Fruit fly (Drosophila melanogaster) whole organism, prepupa: Measurements from ENCODE around the gene mRpL48.

Experiments used
- Blimp-1 ChIP-seq: fragments of 200-800 bp; sonication (Bioruptor generic); optimal IDR thresholded peaks from 3 replicates; lab custom pipeline; 2017; ENCODE audit warnings: missing biosample characterization, missing genetic modification characterization, mild to moderate bottlenecking, moderate library complexity, missing genetic modification reagents
- CG10669 ChIP-seq: fragments of 200-800 bp; sonication (Bioruptor generic); optimal IDR thresholded peaks from 3 replicates; lab custom pipeline; 2018; ENCODE audit warnings: missing biosample characterization, mild to moderate bottlenecking, missing genetic modification characterization, moderate library complexity
- CG11294 ChIP-seq: fragments of 200-800 bp; sonication (Bioruptor generic); IDR thresholded peaks from 2 replicates; pipeline ENCODE4 v1.3.6; 2022; ENCODE audit warnings: missing biosample characterization, missing genetic modification characterization
- CG11762 ChIP-seq: fragments of 200-800 bp; sonication (Bioruptor generic); optimal IDR thresholded peaks from 3 replicates; lab custom pipeline; 2016; ENCODE audit warnings: missing biosample characterization, missing genetic modification characterization; ENCODE audit not compliant: insufficient read depth
- CG15336 ChIP-seq: fragments of 200-800 bp; sonication (Bioruptor generic); IDR thresholded peaks from 2 replicates; pipeline ENCODE4 v1.3.6; 2022; ENCODE audit warnings: missing biosample characterization, missing genetic modification characterization
- CG1621 ChIP-seq: fragments of 200-800 bp; sonication (Bioruptor generic); optimal IDR thresholded peaks from 3 replicates; lab custom pipeline; 2018; ENCODE audit warnings: missing biosample characterization, mild to moderate bottlenecking, missing genetic modification characterization
- CG3032 ChIP-seq: fragments of 200-800 bp; optimal IDR thresholded peaks from 2 replicates; lab custom pipeline; 2019; ENCODE audit warnings: missing biosample characterization, mild to moderate bottlenecking, missing genetic modification characterization, moderate library complexity
- CG31627 ChIP-seq: fragments of 200-800 bp; sonication (Bioruptor generic); optimal IDR thresholded peaks from 3 replicates; lab custom pipeline; 2016; ENCODE audit warnings: missing biosample characterization, missing genetic modification characterization
- CG32006 ChIP-seq: fragments of 200-800 bp; sonication (Bioruptor generic); optimal IDR thresholded peaks from 3 replicates; lab custom pipeline; 2017; ENCODE audit warnings: missing biosample characterization, mild to moderate bottlenecking, missing genetic modification characterization
- CG3919 ChIP-seq: fragments of 200-800 bp; sonication (Bioruptor generic); optimal IDR thresholded peaks from 3 replicates; lab custom pipeline; 2016; ENCODE audit warnings: missing biosample characterization, missing genetic modification characterization
- CG4318 ChIP-seq: fragments of 200-800 bp; sonication (Bioruptor generic); optimal IDR thresholded peaks from 3 replicates; lab custom pipeline; 2017; ENCODE audit warnings: missing biosample characterization, mild to moderate bottlenecking, missing genetic modification characterization
- CG6163 ChIP-seq: fragments of 200-800 bp; sonication (Bioruptor generic); IDR thresholded peaks from 3 replicates; pipeline ENCODE4 v1.3.6; 2022; ENCODE audit warnings: missing biosample characterization, missing genetic modification characterization
- CG6276 ChIP-seq: fragments of 200-800 bp; sonication (Bioruptor generic); optimal IDR thresholded peaks from 2 replicates; lab custom pipeline; 2017; ENCODE audit warnings: missing biosample characterization, mild to moderate bottlenecking, missing genetic modification characterization
- CG6792 ChIP-seq: fragments of 200-800 bp; sonication (Bioruptor generic); optimal IDR thresholded peaks from 3 replicates; lab custom pipeline; 2016; ENCODE audit warnings: missing biosample characterization, missing genetic modification characterization
- CG6854 ChIP-seq: fragments of 200-800 bp; sonication (Bioruptor generic); optimal IDR thresholded peaks from 2 replicates; lab custom pipeline; 2017; ENCODE audit warnings: missing biosample characterization, mild to moderate bottlenecking, missing genetic modification characterization
- CG7368 ChIP-seq: fragments of 200-800 bp; sonication (Bioruptor generic); optimal IDR thresholded peaks from 3 replicates; lab custom pipeline; 2016; ENCODE audit warnings: missing biosample characterization, missing genetic modification characterization
- CG8119 ChIP-seq: fragments of 200-800 bp; sonication (Bioruptor generic); IDR thresholded peaks from 3 replicates; pipeline ENCODE4 v1.3.6; 2022; ENCODE audit warnings: missing biosample characterization, missing genetic modification characterization
- CG9139 ChIP-seq: fragments of 200-800 bp; sonication (Bioruptor generic); optimal IDR thresholded peaks from 3 replicates; lab custom pipeline; 2017; ENCODE audit warnings: missing biosample characterization, mild to moderate bottlenecking, missing genetic modification characterization
- Eip75B ChIP-seq: fragments of 200-800 bp; sonication (Bioruptor generic); optimal IDR thresholded peaks from 3 replicates; lab custom pipeline; 2016; ENCODE audit warnings: missing biosample characterization, missing genetic modification characterization
- Eip93F ChIP-seq: fragments of 200-800 bp; sonication (Bioruptor generic); optimal IDR thresholded peaks from 2 replicates; lab custom pipeline; 2016; ENCODE audit warnings: missing biosample characterization, mild to moderate bottlenecking, missing genetic modification characterization
- Ets21C ChIP-seq: fragments of 200-800 bp; sonication (Bioruptor generic); optimal IDR thresholded peaks from 3 replicates; lab custom pipeline; 2016; ENCODE audit warnings: missing biosample characterization, missing genetic modification characterization
- Ets96B ChIP-seq: fragments of 200-800 bp; optimal IDR thresholded peaks from 2 replicates; lab custom pipeline; 2019; ENCODE audit warnings: missing biosample characterization, mild to moderate bottlenecking, missing genetic modification characterization, moderate library complexity
- Gug ChIP-seq: fragments of 200-800 bp; sonication (Bioruptor generic); IDR thresholded peaks from 2 replicates; pipeline ENCODE4 v1.3.6; 2022; ENCODE audit warnings: missing biosample characterization, missing genetic modification characterization
- Hr38 ChIP-seq: sonication (Bioruptor generic); optimal IDR thresholded peaks from 2 replicates; lab custom pipeline; 2016; ENCODE audit warnings: missing biosample characterization, missing genetic modification characterization
- Hr4 ChIP-seq: fragments of 200-800 bp; sonication (Bioruptor generic); optimal IDR thresholded peaks from 3 replicates; lab custom pipeline; 2016; ENCODE audit warnings: missing biosample characterization, missing genetic modification characterization
- Lpt ChIP-seq: fragments of 200-800 bp; sonication (Bioruptor generic); optimal IDR thresholded peaks from 3 replicates; lab custom pipeline; 2016; ENCODE audit warnings: missing biosample characterization, missing genetic modification characterization
- Met ChIP-seq: fragments of 200-800 bp; sonication (Bioruptor generic); optimal IDR thresholded peaks from 3 replicates; lab custom pipeline; 2016; ENCODE audit warnings: missing biosample characterization, missing genetic modification characterization
- OdsH ChIP-seq: fragments of 200-800 bp; sonication (Bioruptor generic); optimal IDR thresholded peaks from 3 replicates; lab custom pipeline; 2016; ENCODE audit warnings: missing biosample characterization, missing genetic modification characterization
- Smox ChIP-seq: fragments of 200-800 bp; sonication (Bioruptor generic); optimal IDR thresholded peaks from 3 replicates; lab custom pipeline; 2016; ENCODE audit warnings: missing biosample characterization, missing genetic modification characterization
- Sox102F ChIP-seq: fragments of 200-800 bp; sonication (Bioruptor generic); optimal IDR thresholded peaks from 2 replicates; lab custom pipeline; 2016; ENCODE audit warnings: missing biosample characterization, mild to moderate bottlenecking, missing genetic modification characterization
- Sox14 ChIP-seq: fragments of 200-800 bp; sonication (Bioruptor generic); optimal IDR thresholded peaks from 3 replicates; lab custom pipeline; 2016; ENCODE audit warnings: missing biosample characterization, missing genetic modification characterization
- achi ChIP-seq: fragments of 200-800 bp; sonication (Bioruptor generic); optimal IDR thresholded peaks from 3 replicates; lab custom pipeline; 2016; ENCODE audit warnings: missing biosample characterization, missing genetic modification characterization
- cyc ChIP-seq: fragments of 200-800 bp; sonication (Bioruptor generic); optimal IDR thresholded peaks from 3 replicates; lab custom pipeline; 2016; ENCODE audit warnings: missing biosample characterization, missing genetic modification characterization
- dac ChIP-seq: fragments of 200-800 bp; sonication (Bioruptor generic); optimal IDR thresholded peaks from 2 replicates; lab custom pipeline; 2017; ENCODE audit warnings: missing biosample characterization, mild to moderate bottlenecking, missing genetic modification characterization
- dsx ChIP-seq: fragments of 200-800 bp; optimal IDR thresholded peaks from 3 replicates; lab custom pipeline; 2019; ENCODE audit warnings: missing biosample characterization, mild to moderate bottlenecking, missing genetic modification characterization, moderate library complexity; ENCODE audit not compliant: poor library complexity, severe bottlenecking
- eg ChIP-seq: fragments of 200-800 bp; sonication (Bioruptor generic); IDR thresholded peaks from 3 replicates; pipeline ENCODE4 v1.3.6; 2022; ENCODE audit warnings: missing biosample characterization, missing genetic modification characterization
- esn ChIP-seq: fragments of 200-800 bp; sonication (Bioruptor generic); optimal IDR thresholded peaks from 2 replicates; lab custom pipeline; 2016; ENCODE audit warnings: missing biosample characterization, mild to moderate bottlenecking, missing genetic modification characterization, moderate library complexity
- fkh ChIP-seq: fragments of 200-800 bp; sonication (Bioruptor generic); optimal IDR thresholded peaks from 3 replicates; lab custom pipeline; 2017; ENCODE audit warnings: missing biosample characterization, mild to moderate bottlenecking, missing genetic modification characterization, moderate library complexity
- lz ChIP-seq: fragments of 200-800 bp; sonication (Bioruptor generic); optimal IDR thresholded peaks from 3 replicates; lab custom pipeline; 2016; ENCODE audit warnings: missing biosample characterization, missing genetic modification characterization
- net ChIP-seq: fragments of 200-800 bp; sonication (Bioruptor generic); optimal IDR thresholded peaks from 3 replicates; lab custom pipeline; 2016; ENCODE audit warnings: missing biosample characterization, missing genetic modification characterization
- pdm3 ChIP-seq: fragments of 200-800 bp; sonication (Bioruptor generic); optimal IDR thresholded peaks from 3 replicates; lab custom pipeline; 2016; ENCODE audit warnings: missing biosample characterization, missing genetic modification characterization
- salr ChIP-seq, 2 experiments: fragments of 200-800 bp; sonication (Bioruptor generic); optimal IDR thresholded peaks; 3 replicates each; lab custom pipeline; 2016 to 2018; ENCODE audit warnings: missing biosample characterization in 2 of 2, missing genetic modification characterization in 2 of 2, mild to moderate bottlenecking in 1 of 2
- spab ChIP-seq: fragments of 200-800 bp; sonication (Bioruptor generic); optimal IDR thresholded peaks from 2 replicates; lab custom pipeline; 2017; ENCODE audit warnings: missing biosample characterization, mild to moderate bottlenecking, missing genetic modification characterization, missing genetic modification reagents
- ss ChIP-seq, 2 experiments: fragments of 200-800 bp; sonication (Bioruptor generic); optimal IDR thresholded peaks; 2 replicates in 1 of 2; 3 replicates in 1 of 2; lab custom pipeline; 2017 to 2018; ENCODE audit warnings: mild to moderate bottlenecking in 2 of 2, missing biosample characterization in 2 of 2, missing genetic modification characterization in 2 of 2, moderate library complexity in 1 of 2
- svp ChIP-seq: fragments of 200-800 bp; sonication (Bioruptor generic); peaks from one replicate; lab custom pipeline; 2016; ENCODE audit warnings: missing biosample characterization, missing genetic modification characterization
- topi ChIP-seq: fragments of 200-800 bp; sonication (Bioruptor generic); optimal IDR thresholded peaks from 3 replicates; lab custom pipeline; 2016; ENCODE audit warnings: missing biosample characterization, missing genetic modification characterization
- vri ChIP-seq: fragments of 200-800 bp; sonication (Bioruptor generic); optimal IDR thresholded peaks from 3 replicates; lab custom pipeline; 2016; ENCODE audit warnings: missing biosample characterization, mild to moderate bottlenecking, missing genetic modification characterization

mRpL48 gene

dm6 chr2L:1668616-1669020, 41.6 kb upstream of the mRpL48 start (continued):
- TF ChIP-seq Hr38 (no peak), CG1621 (tag; lab: Kevin White, UChicago) (no peak), Eip75B (GFP tag; lab: Kevin White, UChicago) (no peak), CG7368 (no peak), esn (GFP tag; lab: Kevin White, UChicago) (peak; percentile 54), CG10669 (GFP tag; lab: Kevin White, UChicago) (no peak), CG8119 (GFP tag; lab: Robert Waterston, UW) (no peak), spab (GFP tag; lab: Kevin White, UChicago) (no peak), CG11762 (GFP tag; lab: Kevin White, UChicago) (no peak), CG6163 (GFP tag; lab: Robert Waterston, UW) (peak; percentile 49; the same call in 1 of the 3 replicates), salr (GFP tag; optimal IDR thresholded peaks at IDR 0.05; lab: Kevin White, UChicago) (no peak), Smox (GFP tag; lab: Kevin White, UChicago) (no peak), Sox102F (GFP tag; lab: Kevin White, UChicago) (peak; percentile 58), Met (GFP tag; lab: Kevin White, UChicago) (peak; percentile 57), Gug (GFP tag; lab: Robert Waterston, UW) (no peak), Ets21C (GFP tag; lab: Kevin White, UChicago) (no peak), achi (GFP tag; lab: Kevin White, UChicago) (no peak), eg (GFP tag; lab: Robert Waterston, UW) (0 out of 3 replicates have a peak, but pooled peaks have one; percentile 40), Sox14 (GFP tag; lab: Kevin White, UChicago) (peak; percentile 35), Eip93F (GFP tag; lab: Kevin White, UChicago) (no peak), CG3919 (no peak), CG15336 (GFP tag; lab: Robert Waterston, UW) (no peak), CG32006 (GFP tag; lab: Kevin White, UChicago) (no peak), Ets96B (tag; lab: Kevin White, UChicago) (no peak), OdsH (peak; percentile 9), fkh (GFP tag; lab: Kevin White, UChicago) (no peak), CG31627 (GFP tag; lab: Kevin White, UChicago) (peak; percentile 61), CG6276 (no peak), Hr4 (GFP tag; lab: Kevin White, UChicago) (no peak), svp (GFP tag; lab: Kevin White, UChicago) (peak; percentile 66), pdm3 (GFP tag; lab: Kevin White, UChicago) (peak; percentile 4), topi (peak; percentile 60), CG4318 (GFP tag; lab: Kevin White, UChicago) (no peak), dac (GFP tag; lab: Kevin White, UChicago) (no peak), cyc (GFP tag; lab: Kevin White, UChicago) (peak; percentile 61), net (GFP tag; lab: Kevin White, UChicago) (no peak), CG6792 (GFP tag; lab: Kevin White, UChicago) (no peak), Lpt (GFP tag; lab: Kevin White, UChicago) (no peak)
- TF ChIP-seq, all 60 proteins: peak for 19

- no peak for TF ChIP-seq Eip75B (GFP tag; lab: Kevin White, UChicago)
- peak; percentile 26 for TF ChIP-seq dsx
- no peak for TF ChIP-seq Blimp-1 (GFP tag; lab: Kevin White, UChicago)
- no peak for TF ChIP-seq CG31627 (GFP tag; lab: Kevin White, UChicago)
- peak; percentile 3 to 55 for TF ChIP-seq ss (GFP tag; optimal IDR thresholded peaks at IDR 0.05; lab: Kevin White, UChicago)
- TF ChIP-seq Sox14 (GFP tag; lab: Kevin White, UChicago), result peak; percentile 4
- no peak for TF ChIP-seq CG6854 (GFP tag; lab: Kevin White, UChicago)
- TF ChIP-seq CG11294 (GFP tag; lab: Robert Waterston, UW), result no peak
- no peak for TF ChIP-seq lz (GFP tag; lab: Kevin White, UChicago)
- TF ChIP-seq esn (GFP tag; lab: Kevin White, UChicago), result no peak
- TF ChIP-seq CG6163 (GFP tag; lab: Robert Waterston, UW), result peak; percentile 42; the same call in 1 of the 3 replicates
- TF ChIP-seq dac (GFP tag; lab: Kevin White, UChicago), result no peak
- peak; percentile 17 for TF ChIP-seq CG32006 (GFP tag; lab: Kevin White, UChicago)
- peak; percentile 48 for TF ChIP-seq svp (GFP tag; lab: Kevin White, UChicago)
- TF ChIP-seq Ets96B (tag; lab: Kevin White, UChicago), result peak; percentile 10
- TF ChIP-seq CG8119 (GFP tag; lab: Robert Waterston, UW), result peak; percentile 63
- peak; percentile 99 for TF ChIP-seq vri (GFP tag; lab: Kevin White, UChicago)
- no peak for TF ChIP-seq fkh (GFP tag; lab: Kevin White, UChicago)
- TF ChIP-seq CG3032, result peak; percentile 4
- no peak for TF ChIP-seq CG9139 (GFP tag; lab: Kevin White, UChicago)
Measured at dm6 chr2L:1669316-1670027, 40.8 kb upstream of the mRpL48 start.
